Fruit fly (Drosophila melanogaster): ENCODE results near the gene GatA.

The GatA gene

dm6 chr3R:18997388-18998287 is 31.0 kb downstream of the GatA start (continued):
- TF ChIP-seq Ptx1 (GFP tag; IDR thresholded peaks at IDR 0.05) (no peak), tup (GFP tag; optimal IDR thresholded peaks at IDR 0.05) (peak; percentile 74), org-1 (GFP tag; optimal IDR thresholded peaks at IDR 0.05) (peak; percentile 88), CG11695 (GFP tag; IDR thresholded peaks at IDR 0.05) (no peak), CG8765 (GFP tag; IDR thresholded peaks at IDR 0.05) (no peak), CG12236 (GFP tag; optimal IDR thresholded peaks at IDR 0.05) (peak; percentile 93), CG17359 (tag; optimal IDR thresholded peaks at IDR 0.05) (peak; percentile 65), Ada2b (GFP tag; IDR thresholded peaks at IDR 0.05) (no peak), CG15011 (GFP tag; optimal IDR thresholded peaks at IDR 0.05) (peak; percentile 53), CoRest (tag; optimal IDR thresholded peaks at IDR 0.05) (peak; percentile 68), schlank (tag; optimal IDR thresholded peaks at IDR 0.05) (peak; percentile 10), CG10147 (GFP tag; optimal IDR thresholded peaks at IDR 0.05) (no peak), corto (GFP tag; optimal IDR thresholded peaks at IDR 0.05) (no peak), ro (GFP tag; IDR thresholded peaks at IDR 0.05) (no peak), Scr (GFP tag; IDR thresholded peaks at IDR 0.05; ENCODE audit: partially characterized antibody) (no peak), CG13287 (GFP tag; IDR thresholded peaks at IDR 0.05; ENCODE audit: partially characterized antibody) (no peak), chn (GFP tag; optimal IDR thresholded peaks at IDR 0.05) (peak; percentile 48), so (GFP tag; IDR thresholded peaks at IDR 0.05) (peak; percentile 84), B-H2 (GFP tag; optimal IDR thresholded peaks at IDR 0.05) (no peak), CG4282 (GFP tag; optimal IDR thresholded peaks at IDR 0.05) (no peak), esg (GFP tag; conservative IDR thresholded peaks at IDR 0.05) (no peak), pb (GFP tag; optimal IDR thresholded peaks at IDR 0.05) (no peak), Hmx (GFP tag; optimal IDR thresholded peaks at IDR 0.05) (no peak), CG18764 (GFP tag; optimal IDR thresholded peaks at IDR 0.05) (peak; percentile 25), dati (GFP tag; IDR thresholded peaks at IDR 0.05) (no peak), Eip74EF (GFP tag; optimal IDR thresholded peaks at IDR 0.05) (peak in 1 of 2 experiments; percentile 69), ken (GFP tag; IDR thresholded peaks at IDR 0.05) (peak; percentile 54; the same call in 2 of the 3 replicates), hb (GFP tag; IDR thresholded peaks at IDR 0.05; ENCODE audit: partially characterized antibody) (no peak), Deaf1 (tag; optimal IDR thresholded peaks at IDR 0.05) (peak; percentile 0), CG12299 (tag; optimal IDR thresholded peaks at IDR 0.05) (peak; percentile 86), nau (GFP tag; optimal IDR thresholded peaks at IDR 0.05) (peak; percentile 68), CG12744 (GFP tag; optimal IDR thresholded peaks at IDR 0.05) (peak; percentile 56), CG30431 (GFP tag; optimal IDR thresholded peaks at IDR 0.05) (peak; percentile 57), CG9437 (GFP tag; optimal IDR thresholded peaks at IDR 0.05) (peak; percentile 29), btn (GFP tag; optimal IDR thresholded peaks at IDR 0.05) (no peak), slbo (GFP tag; IDR thresholded peaks at IDR 0.05) (no peak), Rx (GFP tag; IDR thresholded peaks at IDR 0.05) (0 out of 2 replicates have a peak, but pooled peaks have one; percentile 27), ac (GFP tag; optimal IDR thresholded peaks at IDR 0.05) (peak; percentile 96), CTCF (GFP tag; optimal IDR thresholded peaks at IDR 0.05) (peak; percentile 45), odd (GFP tag; optimal IDR thresholded peaks at IDR 0.05) (peak; percentile 95), eyg (GFP tag; optimal IDR thresholded peaks at IDR 0.05) (no peak), mam (GFP tag; optimal IDR thresholded peaks at IDR 0.05) (no peak), dpn (GFP tag; optimal IDR thresholded peaks at IDR 0.05) (peak in 1 of 2 experiments; percentile 21), CG10267 (tag; optimal IDR thresholded peaks at IDR 0.05) (peak; percentile 21), onecut (GFP tag; IDR thresholded peaks at IDR 0.05) (peak; percentile 67), exex (tag; optimal IDR thresholded peaks at IDR 0.05) (peak; percentile 5), Oaz (GFP tag; IDR thresholded peaks at IDR 0.05) (no peak), lov (optimal IDR thresholded peaks at IDR 0.05) (no peak), lov (GFP tag; IDR thresholded peaks at IDR 0.05) (peak; percentile 81; the same call in 2 of the 3 replicates), sens (GFP tag) (peak; percentile 92)
